Fruit fly (Drosophila melanogaster) whole organism, embryonic: ENCODE measurements around the gene Cad99C.

ENCODE experiments used
- Asciz ChIP-seq: fragments of 200-800 bp; sonication (Bioruptor generic); optimal IDR thresholded peaks from 2 replicates; lab custom pipeline; 2017; ENCODE audit warnings: missing biosample characterization, mild to moderate bottlenecking, missing genetic modification characterization, missing genetic modification reagents
- Bgb ChIP-seq: fragments of 200-800 bp; sonication (Bioruptor generic); IDR thresholded peaks from 2 replicates; pipeline ENCODE4 v1.3.6; 2022; ENCODE audit warnings: missing biosample characterization, missing genetic modification characterization; ENCODE audit not compliant: partially characterized antibody
- CG11696 ChIP-seq: fragments of 200-800 bp; sonication (Bioruptor generic); IDR thresholded peaks from 2 replicates; pipeline ENCODE4 v1.3.6; 2022; ENCODE audit warnings: missing biosample characterization, missing genetic modification characterization
- CG11723 ChIP-seq: fragments of 200-800 bp; sonication (Bioruptor generic); optimal IDR thresholded peaks from 2 replicates; lab custom pipeline; 2017; ENCODE audit warnings: missing biosample characterization, mild to moderate bottlenecking, missing genetic modification characterization
- CG12219 ChIP-seq: fragments of 200-800 bp; sonication (Bioruptor generic); optimal IDR thresholded peaks from 3 replicates; lab custom pipeline; 2018; ENCODE audit warnings: missing biosample characterization, mild to moderate bottlenecking, missing genetic modification characterization
- CG15269 ChIP-seq: fragments of 200-800 bp; sonication (Bioruptor generic); optimal IDR thresholded peaks from 2 replicates; lab custom pipeline; 2018; ENCODE audit warnings: missing biosample characterization, mild to moderate bottlenecking, missing genetic modification characterization, moderate library complexity
- CG15696 ChIP-seq: fragments of 200-800 bp; sonication (Bioruptor generic); optimal IDR thresholded peaks from 2 replicates; lab custom pipeline; 2019; ENCODE audit warnings: missing biosample characterization, mild to moderate bottlenecking, missing genetic modification characterization, moderate library complexity
- CG1603 ChIP-seq: fragments of 200-800 bp; sonication (Bioruptor generic); optimal IDR thresholded peaks from 2 replicates; lab custom pipeline; 2019; ENCODE audit warnings: missing biosample characterization, mild to moderate bottlenecking, missing genetic modification characterization, moderate library complexity
- CG17802 ChIP-seq: fragments of 200-800 bp; sonication (Bioruptor generic); optimal IDR thresholded peaks from 2 replicates; lab custom pipeline; 2018; ENCODE audit warnings: missing biosample characterization, mild to moderate bottlenecking, missing genetic modification characterization, moderate library complexity
- CG2889 ChIP-seq: fragments of 200-800 bp; sonication (Bioruptor generic); IDR thresholded peaks from 3 replicates; pipeline ENCODE4 v1.3.6; 2022; ENCODE audit warnings: missing biosample characterization, missing genetic modification characterization
- CG3847 ChIP-seq: fragments of 200-800 bp; sonication (Bioruptor generic); IDR thresholded peaks from 2 replicates; pipeline ENCODE4 v1.3.6; 2022; ENCODE audit warnings: missing biosample characterization, missing genetic modification characterization
- CG4707 ChIP-seq: fragments of 200-800 bp; sonication (Bioruptor generic); optimal IDR thresholded peaks from 2 replicates; lab custom pipeline; 2018; ENCODE audit warnings: missing biosample characterization, mild to moderate bottlenecking, missing genetic modification characterization, moderate library complexity
- CG4820 ChIP-seq: fragments of 200-800 bp; sonication (Bioruptor generic); optimal IDR thresholded peaks from 3 replicates; lab custom pipeline; 2016; ENCODE audit warnings: missing biosample characterization, missing genetic modification characterization
- CG6272 ChIP-seq: fragments of 200-800 bp; sonication (Bioruptor generic); IDR thresholded peaks from 2 replicates; pipeline ENCODE4 v1.3.6; 2022; ENCODE audit warnings: missing biosample characterization, missing genetic modification characterization
- CG7271 ChIP-seq: fragments of 200-800 bp; sonication (Bioruptor generic); optimal IDR thresholded peaks from 2 replicates; lab custom pipeline; 2018; ENCODE audit warnings: missing biosample characterization, mild to moderate bottlenecking, missing genetic modification characterization, moderate library complexity
- CG7987 ChIP-seq: fragments of 200-800 bp; sonication (Bioruptor generic); optimal IDR thresholded peaks from 2 replicates; lab custom pipeline; 2018; ENCODE audit warnings: missing biosample characterization, mild to moderate bottlenecking, missing genetic modification characterization, moderate library complexity
- CG8290 ChIP-seq, 3 experiments: fragments of 200-800 bp; sonication (Bioruptor generic); optimal IDR thresholded peaks; 2 replicates each; lab custom pipeline; 2016 to 2019; ENCODE audit warnings: missing biosample characterization in 3 of 3, missing genetic modification characterization in 3 of 3, mild to moderate bottlenecking in 2 of 3, moderate library complexity in 1 of 3
- CG8924 ChIP-seq: fragments of 200-800 bp; optimal IDR thresholded peaks from 3 replicates; lab custom pipeline; 2019; ENCODE audit warnings: missing biosample characterization, mild to moderate bottlenecking, missing genetic modification characterization, moderate library complexity
- Dll ChIP-seq: fragments of 200-800 bp; sonication (Bioruptor generic); IDR thresholded peaks from 4 replicates; pipeline ENCODE4 v1.3.6; 2022; ENCODE audit warnings: missing biosample characterization, missing genetic modification characterization; ENCODE audit not compliant: partially characterized antibody
- Elba2 ChIP-seq: fragments of 200-800 bp; sonication (Bioruptor generic); optimal IDR thresholded peaks from 3 replicates; lab custom pipeline; 2016; ENCODE audit warnings: missing biosample characterization, missing genetic modification characterization
- Ets65A ChIP-seq: fragments of 200-800 bp; sonication (Bioruptor generic); peaks from one replicate; lab custom pipeline; 2016; ENCODE audit warnings: missing biosample characterization, missing genetic modification characterization
- H2.0 ChIP-seq: fragments of 200-800 bp; sonication (Bioruptor generic); IDR thresholded peaks from 2 replicates; pipeline ENCODE4 v1.3.6; 2022; ENCODE audit warnings: missing biosample characterization, missing genetic modification characterization
- HLH54F ChIP-seq: fragments of 200-800 bp; sonication (Bioruptor generic); optimal IDR thresholded peaks from 3 replicates; lab custom pipeline; 2016; ENCODE audit warnings: missing biosample characterization, missing genetic modification characterization
- Hr39 ChIP-seq: fragments of >200 bp; optimal IDR thresholded peaks from 2 replicates; lab custom pipeline; 2017
- Hr51 ChIP-seq, 2 experiments: fragments of 200-800 bp; sonication (Bioruptor generic); optimal IDR thresholded peaks; 2 replicates in 1 of 2; 3 replicates in 1 of 2; lab custom pipeline; 2016 to 2018; ENCODE audit warnings: missing biosample characterization in 2 of 2, missing genetic modification characterization in 2 of 2, mild to moderate bottlenecking in 1 of 2, moderate library complexity in 1 of 2
- Hsf ChIP-seq: fragments of 200-800 bp; sonication (Bioruptor generic); optimal IDR thresholded peaks from 3 replicates; lab custom pipeline; 2016; ENCODE audit warnings: missing biosample characterization, missing genetic modification characterization
- NFAT ChIP-seq: fragments of 200-800 bp; sonication (Bioruptor generic); IDR thresholded peaks from 2 replicates; pipeline ENCODE4 v1.3.6; 2022; ENCODE audit warnings: missing biosample characterization, missing genetic modification characterization
- Nf-YA ChIP-seq: fragments of 200-800 bp; sonication (Bioruptor generic); IDR thresholded peaks from 2 replicates; pipeline ENCODE4 v1.3.6; 2022; ENCODE audit warnings: missing biosample characterization, missing genetic modification characterization
- ac ChIP-seq: fragments of 200-800 bp; sonication (Bioruptor generic); optimal IDR thresholded peaks from 3 replicates; lab custom pipeline; 2017; ENCODE audit warnings: missing biosample characterization, mild to moderate bottlenecking, missing genetic modification characterization
- cato ChIP-seq: fragments of 200-800 bp; sonication (Bioruptor generic); optimal IDR thresholded peaks from 2 replicates; lab custom pipeline; 2016; ENCODE audit warnings: missing biosample characterization, missing genetic modification characterization, borderline replicate concordance
- ci ChIP-seq: fragments of 200-800 bp; sonication (Bioruptor generic); IDR thresholded peaks from 3 replicates; pipeline ENCODE4 v1.3.6; 2022; ENCODE audit warnings: missing biosample characterization, missing genetic modification characterization
- da ChIP-seq: fragments of 200-800 bp; sonication (Bioruptor generic); optimal IDR thresholded peaks from 2 replicates; lab custom pipeline; 2016; ENCODE audit warnings: missing biosample characterization, missing genetic modification characterization
- esg ChIP-seq: fragments of 200-800 bp; sonication (Bioruptor generic); conservative IDR thresholded peaks from 2 replicates; pipeline ENCODE4 v1.3.6; 2022; ENCODE audit warnings: missing biosample characterization, missing genetic modification characterization
- gsb-n ChIP-seq: fragments of 200-800 bp; sonication (Bioruptor generic); optimal IDR thresholded peaks from 3 replicates; lab custom pipeline; 2018; ENCODE audit warnings: missing biosample characterization, mild to moderate bottlenecking, missing genetic modification characterization
- jumu ChIP-seq: fragments of 200-800 bp; sonication (Bioruptor generic); optimal IDR thresholded peaks from 3 replicates; lab custom pipeline; 2016; ENCODE audit warnings: missing biosample characterization, missing genetic modification characterization
- lab ChIP-seq: fragments of 200-800 bp; sonication (Bioruptor generic); optimal IDR thresholded peaks from 3 replicates; lab custom pipeline; 2017; ENCODE audit warnings: missing biosample characterization, missing genetic modification characterization, mild to moderate bottlenecking, moderate library complexity, missing genetic modification reagents
- lola ChIP-seq, 3 experiments: fragments of >200 bp in 2 of 3; fragments of 200-800 bp in 1 of 3; sonication (Bioruptor generic) in 1 of 3; optimal IDR thresholded peaks; 2 replicates each; lab custom pipeline; 2017 to 2019; ENCODE audit warnings: missing biosample characterization in 3 of 3, missing genetic modification characterization in 3 of 3, mild to moderate bottlenecking in 1 of 3, moderate library complexity in 1 of 3
- mirr ChIP-seq: fragments of 200-800 bp; sonication (Bioruptor generic); optimal IDR thresholded peaks from 3 replicates; lab custom pipeline; 2018; ENCODE audit warnings: missing biosample characterization, mild to moderate bottlenecking, missing genetic modification characterization
- odd ChIP-seq: fragments of 200-800 bp; sonication (Bioruptor generic); optimal IDR thresholded peaks from 2 replicates; lab custom pipeline; 2017; ENCODE audit warnings: missing biosample characterization, mild to moderate bottlenecking, missing genetic modification characterization
- p53 ChIP-seq: fragments of 200-800 bp; sonication (Bioruptor generic); optimal IDR thresholded peaks from 2 replicates; lab custom pipeline; 2016; ENCODE audit warnings: missing biosample characterization, missing genetic modification characterization
- pan ChIP-seq, 4 experiments: fragments of >200 bp in 3 of 4; fragments of 200-800 bp in 1 of 4; sonication (Bioruptor generic) in 1 of 4; optimal IDR thresholded peaks in 3 of 4; IDR thresholded peaks in 1 of 4; 2 replicates each; pipeline versions ENCODE4 v1.3.6 to Lab custom; 2017 to 2022; ENCODE audit warnings: missing biosample characterization in 2 of 4, missing genetic modification characterization in 2 of 4, mixed read lengths in 1 of 4
- pfk ChIP-seq: fragments of 200-800 bp; sonication (Bioruptor generic); optimal IDR thresholded peaks from 2 replicates; lab custom pipeline; 2018; ENCODE audit warnings: missing biosample characterization, mild to moderate bottlenecking, missing genetic modification characterization, moderate library complexity
- salm ChIP-seq: fragments of 200-800 bp; sonication (Bioruptor generic); optimal IDR thresholded peaks from 2 replicates; lab custom pipeline; 2018; ENCODE audit warnings: missing biosample characterization, mild to moderate bottlenecking, missing genetic modification characterization

Gene Cad99C

DNA sequence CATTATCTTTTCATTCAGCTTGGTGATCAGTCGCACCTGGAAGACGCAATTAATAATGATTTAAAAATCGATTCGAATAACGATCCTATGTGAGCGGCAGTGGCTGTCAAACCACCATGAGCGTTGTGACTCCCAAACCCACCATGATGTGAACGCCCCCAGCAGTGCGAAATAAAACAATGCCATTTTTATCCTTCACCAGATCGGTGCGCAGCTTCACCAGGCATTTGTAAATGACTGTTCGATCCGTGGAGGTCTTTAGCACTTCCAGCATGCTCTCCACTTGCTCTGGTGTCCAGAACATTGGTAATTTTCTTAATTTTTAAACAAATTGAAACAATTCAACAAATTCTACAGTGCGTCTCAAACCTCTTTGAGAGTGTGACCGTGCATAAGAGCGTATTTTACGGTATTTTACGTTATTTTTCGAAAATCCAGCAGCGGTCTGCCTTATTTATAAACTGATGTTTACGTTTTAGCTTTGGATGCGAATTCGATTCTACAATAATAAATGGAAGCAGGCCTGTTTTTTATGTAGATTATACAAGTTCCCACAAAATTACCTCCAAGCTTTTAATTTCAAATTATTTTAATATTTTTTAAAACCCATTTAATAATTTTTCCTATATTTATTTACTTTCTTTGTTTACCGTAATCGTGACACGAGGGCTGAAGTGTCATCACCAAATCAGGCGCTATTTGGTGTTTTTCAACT, 42.3 kb upstream of the Cad99C start, which contains the start of the genes Rnb and Drice (continued):
- TF ChIP-seq CG8290 (GFP tag; optimal IDR thresholded peaks at IDR 0.05; lab: Kevin White, UChicago) = no peak
- TF ChIP-seq CG8290 (tag; optimal IDR thresholded peaks at IDR 0.05; lab: Kevin White, UChicago) = no peak
- TF ChIP-seq Dll (GFP tag; lab: Robert Waterston, UW) = peak; percentile 86
- TF ChIP-seq Asciz = no peak
- TF ChIP-seq Hsf (GFP tag; lab: Kevin White, UChicago) = peak; percentile 26
- TF ChIP-seq Ets65A (GFP tag; lab: Kevin White, UChicago) = no peak
- TF ChIP-seq Nf-YA = no peak
- TF ChIP-seq p53 (GFP tag; lab: Kevin White, UChicago) = no peak
- no peak for TF ChIP-seq salm (tag; lab: Kevin White, UChicago)
- TF ChIP-seq HLH54F (GFP tag; lab: Kevin White, UChicago) = no peak
- peak; percentile 84 for TF ChIP-seq CG15696 (tag; lab: Kevin White, UChicago)
- peak; percentile 95 for TF ChIP-seq CG17802
- TF ChIP-seq mirr (GFP tag; lab: Kevin White, UChicago) = peak; percentile 14
- TF ChIP-seq CG4820 (GFP tag; lab: Kevin White, UChicago) = peak; percentile 16
- peak; percentile 73 for TF ChIP-seq CG7987 (GFP tag; lab: Kevin White, UChicago)
- no peak for TF ChIP-seq CG1603
- TF ChIP-seq ac (GFP tag; lab: Kevin White, UChicago) = no peak
- no peak for TF ChIP-seq CG7271 (tag; lab: Kevin White, UChicago)
- peak; percentile 61 for TF ChIP-seq Bgb (GFP tag; lab: Robert Waterston, UW)
- TF ChIP-seq odd (GFP tag; lab: Kevin White, UChicago) = no peak
- TF ChIP-seq lola (GFP tag; optimal IDR thresholded peaks at IDR 0.05; lab: Kevin White, UChicago) = peak in 1 of 3 experiments; percentile 54
- TF ChIP-seq pfk (GFP tag; lab: Kevin White, UChicago) = no peak
- no peak for TF ChIP-seq Hr39 (lab: Kevin White, UChicago)
- TF ChIP-seq lab (GFP tag; lab: Kevin White, UChicago) = no peak
- peak; percentile 51 for TF ChIP-seq CG3847 (GFP tag; lab: Robert Waterston, UW)
- TF ChIP-seq CG4707 (GFP tag; lab: Kevin White, UChicago) = no peak
- TF ChIP-seq gsb-n (tag; lab: Kevin White, UChicago) = no peak
- no peak for TF ChIP-seq CG12219
- no peak for TF ChIP-seq CG11696 (GFP tag; lab: Robert Waterston, UW)
- peak; percentile 70 for TF ChIP-seq CG8924
- TF ChIP-seq Hr51 (GFP tag; optimal IDR thresholded peaks at IDR 0.05; lab: Kevin White, UChicago) = no peak
- TF ChIP-seq cato (GFP tag; lab: Kevin White, UChicago) = no peak
- no peak for TF ChIP-seq CG15269 (tag; lab: Kevin White, UChicago)
- no peak for TF ChIP-seq pan (optimal IDR thresholded peaks at IDR 0.05; lab: Kevin White, UChicago)
- TF ChIP-seq pan (GFP tag; optimal IDR thresholded peaks at IDR 0.05 in 1 of 2, IDR thresholded peaks at IDR 0.05 in 1 of 2) = peak in 1 of 2 experiments; percentile 45
- TF ChIP-seq ci (GFP tag; lab: Robert Waterston, UW) = no peak
- TF ChIP-seq da = no peak
- peak; percentile 49; the same call in 1 of the 2 replicates for TF ChIP-seq NFAT
- TF ChIP-seq Elba2 = no peak
- no peak for TF ChIP-seq CG11723 (GFP tag; lab: Kevin White, UChicago)
- TF ChIP-seq jumu (GFP tag; lab: Kevin White, UChicago) = no peak
- no peak for TF ChIP-seq esg (GFP tag; lab: Robert Waterston, UW)
- 0 out of 2 replicates have a peak, but pooled peaks have one; percentile 13 for TF ChIP-seq CG6272 (GFP tag; lab: Robert Waterston, UW)
- peak; percentile 38; the same call in 1 of the 2 replicates for TF ChIP-seq H2.0 (GFP tag; lab: Robert Waterston, UW)
- TF ChIP-seq CG2889 = no peak
